Worm (Caenorhabditis elegans) whole organism, early embryonic: Measurements from ENCODE around the gene srw-62.

ENCODE experiments used
- B0310.2 ChIP-seq: sonication (generic microtip); optimal IDR thresholded peaks from 2 replicates; lab custom pipeline; 2016; ENCODE audit warnings: mild to moderate bottlenecking, missing genetic modification characterization, missing compliant biosample characterization
- aly-1 ChIP-seq: sonication (generic microtip); optimal IDR thresholded peaks from 2 replicates; lab custom pipeline; 2016; ENCODE audit warnings: missing genetic modification characterization, missing compliant biosample characterization
- ama-1 ChIP-seq: fragments of 150-350 bp; optimal IDR thresholded peaks from 2 replicates; lab custom pipeline; 2014

ce11 chrII:7776715-7777114, 48.5 kb upstream of the srw-62 start:
- TF ChIP-seq aly-1 (tag; lab: Kevin White, UChicago) (no peak), ama-1 (no peak), B0310.2 (tag; lab: Kevin White, UChicago) (no peak)
